Worm (Caenorhabditis elegans): ENCODE results near the gene C01B10.9.

Gene C01B10.9

DNA sequence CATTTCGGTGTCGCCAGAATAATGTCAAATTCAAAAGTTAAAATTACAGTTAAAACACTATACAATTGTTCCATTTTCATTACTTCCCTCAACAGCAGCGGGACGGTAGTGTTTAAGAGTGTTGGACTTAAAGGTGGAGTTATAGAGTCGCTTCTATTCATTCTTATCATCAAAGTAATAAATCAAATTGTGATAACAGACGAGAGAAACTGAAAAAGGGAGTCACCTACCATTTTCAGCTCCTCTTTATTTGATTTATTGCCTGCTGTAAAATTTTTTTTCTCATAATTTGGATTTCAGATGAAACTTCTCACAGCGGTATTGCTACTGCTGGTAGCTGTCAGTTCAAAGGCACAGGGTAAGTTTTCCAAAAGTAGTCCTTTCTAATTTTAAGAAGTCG lies 7.9 kb downstream of the C01B10.9 start, which contains the start of gene C01B10.6:
Gene C01B10.6 (plus strand): TSS at position 301 of the 400 bp plus-strand sequence.
- TF ChIP-seq nhr-84 (tag; optimal IDR thresholded peaks at IDR 0.05) (no peak), unc-62 (GFP tag; optimal IDR thresholded peaks at IDR 0.05) (no peak), ces-1 (GFP tag; optimal IDR thresholded peaks at IDR 0.05) (no peak), ama-1 (optimal IDR thresholded peaks at IDR 0.05) (no peak), dpl-1 (GFP tag; optimal IDR thresholded peaks at IDR 0.05) (no peak), ztf-4 (tag; optimal IDR thresholded peaks at IDR 0.05) (no peak), nhr-19 (GFP tag; conservative IDR thresholded peaks at IDR 0.05) (no peak), mdl-1 (tag; optimal IDR thresholded peaks at IDR 0.05) (no peak), egl-27 (tag; optimal IDR thresholded peaks at IDR 0.05) (no peak), nhr-20 (tag; optimal IDR thresholded peaks at IDR 0.05) (no peak), ceh-88 (GFP tag; IDR thresholded peaks at IDR 0.05) (no peak), dsc-1 (tag; optimal IDR thresholded peaks at IDR 0.05) (no peak), jun-1 (tag; optimal IDR thresholded peaks at IDR 0.05) (no peak)

DNA sequence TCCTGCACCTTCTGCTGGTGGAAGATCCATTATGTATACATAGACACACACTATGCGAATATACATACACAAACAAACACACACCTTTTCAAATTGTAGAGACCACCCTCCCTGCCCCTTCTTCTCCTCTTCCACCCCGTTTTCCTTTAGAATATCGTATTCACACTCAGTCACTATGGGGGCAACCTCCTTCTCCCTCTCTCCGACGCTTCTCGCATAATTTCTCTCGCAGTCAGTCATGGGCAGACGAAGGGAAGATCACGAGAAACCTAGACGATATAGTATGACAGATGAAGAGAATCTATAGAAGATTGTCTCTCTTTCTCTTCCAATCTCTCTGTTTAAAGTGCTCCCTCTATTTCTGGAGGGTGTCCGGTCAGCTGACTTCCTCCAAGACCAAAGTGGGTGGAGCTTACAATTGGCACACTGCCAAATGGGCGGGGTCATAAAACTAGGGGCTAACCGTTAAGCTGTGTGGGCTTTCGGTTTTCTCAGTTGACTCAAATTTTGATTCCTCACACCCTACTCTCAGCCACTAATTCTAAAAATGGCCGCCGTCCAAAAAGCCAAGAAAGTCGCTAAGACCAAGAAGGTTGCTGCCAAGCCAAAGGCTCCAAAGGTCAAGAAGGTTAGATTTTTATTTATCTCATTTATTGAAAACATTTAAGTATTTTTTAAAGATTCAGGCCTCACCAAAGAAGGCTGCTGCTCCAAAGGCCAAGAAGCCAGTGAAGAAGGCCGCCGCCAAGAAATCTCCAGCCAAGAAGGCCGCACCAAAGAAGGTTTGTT lies 14.0 kb downstream of the C01B10.9 start, which contains the start of gene hil-7:
Gene hil-7 (plus strand): TSS at position 446 of the 789 bp plus-strand sequence.
- 0 out of 2 replicates have a peak, but pooled peaks have one; percentile 28 for TF ChIP-seq mab-9 (GFP tag; IDR thresholded peaks at IDR 0.05)
- no peak for TF ChIP-seq aly-2 (tag; optimal IDR thresholded peaks at IDR 0.05)
- TF ChIP-seq lir-3 (tag; optimal IDR thresholded peaks at IDR 0.05; ENCODE audit: poor library complexity): peak; percentile 78
- TF ChIP-seq unc-98 (GFP tag; IDR thresholded peaks at IDR 0.05): 0 out of 2 replicates have a peak, but pooled peaks have one; percentile 35
- TF ChIP-seq sptf-1 (tag; optimal IDR thresholded peaks at IDR 0.05): no peak
- TF ChIP-seq elt-2 (tag; optimal IDR thresholded peaks at IDR 0.05): no peak
- TF ChIP-seq hlh-4 (tag; optimal IDR thresholded peaks at IDR 0.05): no peak
- peak; percentile 83 for TF ChIP-seq blmp-1 (tag; optimal IDR thresholded peaks at IDR 0.05)
- TF ChIP-seq nhr-237 (tag; optimal IDR thresholded peaks at IDR 0.05): no peak
- no peak for TF ChIP-seq unc-62 (GFP tag; optimal IDR thresholded peaks at IDR 0.05)
- TF ChIP-seq ceh-63 (GFP tag; optimal IDR thresholded peaks at IDR 0.05): no peak
- peak in 1 of 2 experiments; percentile 75 for TF ChIP-seq ztf-11 (tag; optimal IDR thresholded peaks at IDR 0.05)
- no peak for TF ChIP-seq lin-15B (tag; optimal IDR thresholded peaks at IDR 0.05)
- TF ChIP-seq ets-5 (GFP tag; IDR thresholded peaks at IDR 0.05): no peak
- TF ChIP-seq nhr-84 (tag; optimal IDR thresholded peaks at IDR 0.05): no peak
- no peak for TF ChIP-seq nhr-12 (tag; optimal IDR thresholded peaks at IDR 0.05)
- TF ChIP-seq tlp-1 (tag; optimal IDR thresholded peaks at IDR 0.05): no peak
- peak; percentile 55 for TF ChIP-seq xbp-1 (tag; optimal IDR thresholded peaks at IDR 0.05)
- peak; percentile 69 for TF ChIP-seq snpc-4 (tag; optimal IDR thresholded peaks at IDR 0.05)
- TF ChIP-seq ceh-88 (GFP tag; IDR thresholded peaks at IDR 0.05): no peak
- TF ChIP-seq fkh-8 (tag; optimal IDR thresholded peaks at IDR 0.05): peak; percentile 68
- TF ChIP-seq pax-3 (tag; optimal IDR thresholded peaks at IDR 0.05): peak; percentile 28
- TF ChIP-seq nhr-28 (tag; optimal IDR thresholded peaks at IDR 0.05): no peak
- TF ChIP-seq ces-1 (GFP tag; optimal IDR thresholded peaks at IDR 0.05): no peak
- no peak for TF ChIP-seq Y116A8C.19 (tag; optimal IDR thresholded peaks at IDR 0.05; ENCODE audit: borderline replicate concordance)
- peak; percentile 1 for TF ChIP-seq fos-1 (tag; optimal IDR thresholded peaks at IDR 0.05)
- TF ChIP-seq nhr-90 (tag; optimal IDR thresholded peaks at IDR 0.05; ENCODE audit: poor library complexity): peak; percentile 39
- peak; percentile 75 to 78 for TF ChIP-seq efl-1 (optimal IDR thresholded peaks at IDR 0.05)
- peak; percentile 57 to 94 for TF ChIP-seq efl-1 (GFP tag; optimal IDR thresholded peaks at IDR 0.05 in 1 of 2)
- TF ChIP-seq hlh-17 (GFP tag; optimal IDR thresholded peaks at IDR 0.05; ENCODE audit: borderline replicate concordance): no peak
- TF ChIP-seq zip-4 (GFP tag; optimal IDR thresholded peaks at IDR 0.05): no peak
- peak; percentile 50 for TF ChIP-seq irx-1 (tag; optimal IDR thresholded peaks at IDR 0.05)
- TF ChIP-seq lin-14 (GFP tag; optimal IDR thresholded peaks at IDR 0.05): peak; percentile 93
- peak; percentile 57 for TF ChIP-seq rnt-1 (tag; optimal IDR thresholded peaks at IDR 0.05)
- TF ChIP-seq unc-86 (tag; optimal IDR thresholded peaks at IDR 0.05): peak; percentile 90
- TF ChIP-seq ama-1 (optimal IDR thresholded peaks at IDR 0.05): no peak
- TF ChIP-seq lsy-2 (tag; optimal IDR thresholded peaks at IDR 0.05): peak; percentile 76 to 88
- peak; percentile 90 for TF ChIP-seq mep-1 (tag; optimal IDR thresholded peaks at IDR 0.05)
- TF ChIP-seq C16A3.4 (tag; optimal IDR thresholded peaks at IDR 0.05): peak; percentile 70
- peak; percentile 79 for TF ChIP-seq nhr-47 (tag; optimal IDR thresholded peaks at IDR 0.05)
- TF ChIP-seq dpl-1 (GFP tag; optimal IDR thresholded peaks at IDR 0.05): peak; percentile 57 to 64 (median 63)
- TF ChIP-seq skn-1 (tag; optimal IDR thresholded peaks at IDR 0.05): peak; percentile 52
